Worm (Caenorhabditis elegans) whole organism, late embryonic: ENCODE measurements around the gene Y42G9A.2.

ENCODE experiments used
- C38D4.7 ChIP-seq: fragments of 200-800 bp; sonication (Bioruptor generic); optimal IDR thresholded peaks from 2 replicates; lab custom pipeline; 2018; ENCODE audit warnings: mild to moderate bottlenecking, missing genetic modification characterization, moderate library complexity, missing compliant biosample characterization
- K09A11.1 ChIP-seq: sonication (generic microtip); optimal IDR thresholded peaks from 2 replicates; lab custom pipeline; 2017; ENCODE audit warnings: antibody characterized with exemption, mild to moderate bottlenecking, missing genetic modification characterization, missing compliant biosample characterization; ENCODE audit not compliant: insufficient read depth
- ama-1 ChIP-seq: fragments of 150-350 bp; optimal IDR thresholded peaks from 2 replicates; lab custom pipeline; 2014
- ceh-14 ChIP-seq: sonication (generic microtip); optimal IDR thresholded peaks from 2 replicates; lab custom pipeline; 2016; ENCODE audit warnings: missing genotype, missing genetic modification characterization, missing compliant biosample characterization
- ceh-19 ChIP-seq: fragments of 200-800 bp; sonication (Bioruptor generic); optimal IDR thresholded peaks from 2 replicates; lab custom pipeline; 2018; ENCODE audit warnings: mild to moderate bottlenecking, missing genetic modification characterization, missing compliant biosample characterization
- ceh-24 ChIP-seq: sonication (generic microtip); optimal IDR thresholded peaks from 2 replicates; lab custom pipeline; 2016; ENCODE audit warnings: mild to moderate bottlenecking, missing genetic modification characterization, missing compliant biosample characterization
- ceh-45 ChIP-seq: fragments of 200-800 bp; sonication (Bioruptor generic); IDR thresholded peaks from 2 replicates; pipeline ENCODE4 v1.3.6; 2022; ENCODE audit warnings: missing genetic modification reagents, missing genetic modification characterization, missing compliant biosample characterization
- ceh-6 ChIP-seq: fragments of 200-800 bp; sonication (Bioruptor generic); optimal IDR thresholded peaks from 2 replicates; lab custom pipeline; 2018; ENCODE audit warnings: mild to moderate bottlenecking, missing genetic modification characterization, missing compliant biosample characterization
- che-1 ChIP-seq: sonication (generic microtip); optimal IDR thresholded peaks from 2 replicates; lab custom pipeline; 2016; ENCODE audit warnings: mild to moderate bottlenecking, missing genetic modification characterization, missing compliant biosample characterization
- dmd-4 ChIP-seq: sonication (generic microtip); optimal IDR thresholded peaks from 2 replicates; lab custom pipeline; 2016; ENCODE audit warnings: borderline replicate concordance, missing genetic modification characterization, missing compliant biosample characterization
- elt-4 ChIP-seq: sonication (generic microtip); optimal IDR thresholded peaks from 2 replicates; lab custom pipeline; 2016; ENCODE audit warnings: missing genetic modification characterization, missing compliant biosample characterization
- eyg-1 ChIP-seq: sonication (generic microtip); optimal IDR thresholded peaks from 2 replicates; lab custom pipeline; 2016; ENCODE audit warnings: missing genotype, missing genetic modification characterization, missing compliant biosample characterization
- fkh-10 ChIP-seq: fragments of 150-350 bp; optimal IDR thresholded peaks from 2 replicates; lab custom pipeline; 2014; ENCODE audit warnings: missing biosample characterization, missing genetic modification reagents, missing genetic modification characterization
- hlh-13 ChIP-seq: fragments of 200-800 bp; sonication (Bioruptor generic); optimal IDR thresholded peaks from 2 replicates; lab custom pipeline; 2018; ENCODE audit warnings: mild to moderate bottlenecking, missing genetic modification characterization, missing compliant biosample characterization
- hlh-15 ChIP-seq: sonication (generic microtip); optimal IDR thresholded peaks from 2 replicates; lab custom pipeline; 2016; ENCODE audit warnings: missing genetic modification characterization, missing compliant biosample characterization
- hlh-8 ChIP-seq: sonication (generic microtip); optimal IDR thresholded peaks from 2 replicates; lab custom pipeline; 2016; ENCODE audit warnings: missing genotype, missing genetic modification characterization, missing compliant biosample characterization
- lim-6 ChIP-seq: sonication (generic microtip); optimal IDR thresholded peaks from 2 replicates; lab custom pipeline; 2016; ENCODE audit warnings: missing genetic modification characterization, missing compliant biosample characterization
- lin-11 ChIP-seq: fragments of 200-800 bp; sonication (Bioruptor generic); optimal IDR thresholded peaks from 2 replicates; lab custom pipeline; 2018; ENCODE audit warnings: mild to moderate bottlenecking, missing genetic modification characterization, missing compliant biosample characterization
- mec-3 ChIP-seq: sonication (generic microtip); optimal IDR thresholded peaks from 2 replicates; lab custom pipeline; 2016; ENCODE audit warnings: borderline replicate concordance, missing genetic modification characterization, missing compliant biosample characterization
- nhr-11 ChIP-seq: fragments of 150-350 bp; optimal IDR thresholded peaks from 2 replicates; lab custom pipeline; 2014; ENCODE audit warnings: missing biosample characterization, missing genetic modification characterization
- nhr-232 ChIP-seq: sonication (generic microtip); optimal IDR thresholded peaks from 2 replicates; lab custom pipeline; 2016; ENCODE audit warnings: missing genetic modification characterization, missing compliant biosample characterization
- odd-2 ChIP-seq: sonication (generic microtip); optimal IDR thresholded peaks from 2 replicates; lab custom pipeline; 2017; ENCODE audit warnings: antibody characterized with exemption, mild to moderate bottlenecking, missing genetic modification characterization, missing compliant biosample characterization
- pag-3 ChIP-seq: sonication (generic microtip); optimal IDR thresholded peaks from 2 replicates; lab custom pipeline; 2016; ENCODE audit warnings: missing compliant biosample characterization, missing genetic modification characterization, borderline replicate concordance
- pat-9 ChIP-seq: fragments of 200-800 bp; sonication (Bioruptor generic); optimal IDR thresholded peaks from 2 replicates; lab custom pipeline; 2018; ENCODE audit warnings: mild to moderate bottlenecking, missing genetic modification characterization, moderate library complexity, missing compliant biosample characterization
- pha-2 ChIP-seq: sonication (generic microtip); optimal IDR thresholded peaks from 2 replicates; lab custom pipeline; 2017; ENCODE audit warnings: mild to moderate bottlenecking, missing genetic modification characterization, missing compliant biosample characterization
- pha-4 ChIP-seq: fragments of 150-350 bp; optimal IDR thresholded peaks from 2 replicates; lab custom pipeline; 2018; ENCODE audit warnings: missing biosample characterization, missing genetic modification reagents, missing genetic modification characterization
- pqm-1 ChIP-seq: sonication (generic microtip); optimal IDR thresholded peaks from 2 replicates; lab custom pipeline; 2016; ENCODE audit warnings: missing genetic modification characterization, missing compliant biosample characterization
- ref-2 ChIP-seq: sonication (generic microtip); optimal IDR thresholded peaks from 2 replicates; lab custom pipeline; 2016; ENCODE audit warnings: missing genetic modification characterization, missing compliant biosample characterization
- rnt-1 ChIP-seq: sonication (generic microtip); optimal IDR thresholded peaks from 2 replicates; lab custom pipeline; 2016; ENCODE audit warnings: missing genetic modification characterization, missing compliant biosample characterization
- sox-2 ChIP-seq: fragments of 200-800 bp; sonication (Bioruptor generic); IDR thresholded peaks from 2 replicates; pipeline ENCODE4 v1.3.6; 2022; ENCODE audit warnings: missing genetic modification reagents, missing genetic modification characterization, missing compliant biosample characterization
- sox-4 ChIP-seq: sonication (generic microtip); optimal IDR thresholded peaks from 2 replicates; lab custom pipeline; 2017; ENCODE audit warnings: mild to moderate bottlenecking, missing genetic modification characterization, inconsistent platforms, missing compliant biosample characterization
- tbx-7 ChIP-seq: sonication (generic microtip); optimal IDR thresholded peaks from 2 replicates; lab custom pipeline; 2016; ENCODE audit warnings: missing genotype, missing genetic modification characterization, missing compliant biosample characterization
- unc-42 ChIP-seq: sonication (generic microtip); optimal IDR thresholded peaks from 2 replicates; lab custom pipeline; 2016; ENCODE audit warnings: missing genotype, missing genetic modification characterization, missing compliant biosample characterization
- unc-55 ChIP-seq: sonication (generic microtip); optimal IDR thresholded peaks from 2 replicates; lab custom pipeline; 2017; ENCODE audit warnings: missing biosample characterization, missing genetic modification reagents, missing genetic modification characterization
- unc-86 ChIP-seq: sonication (generic microtip); optimal IDR thresholded peaks from 2 replicates; lab custom pipeline; 2016; ENCODE audit warnings: missing genetic modification characterization, missing compliant biosample characterization
- zip-5 ChIP-seq: sonication (generic microtip); optimal IDR thresholded peaks from 2 replicates; lab custom pipeline; 2016; ENCODE audit warnings: missing genetic modification characterization, missing compliant biosample characterization

Y42G9A.2 gene

ce11 chrIII:6147903-6148302 is at the start of gene Y42G9A.2:
Y42G9A.2 (plus strand) TSS chrIII:6148186.
- TF ChIP-seq unc-55 (GFP tag; lab: Kevin White, UChicago) (no peak), pqm-1 (tag; lab: Kevin White, UChicago) (no peak), odd-2 (tag; lab: Kevin White, UChicago) (no peak), ama-1 (no peak), C38D4.7 (GFP tag; lab: Kevin White, UChicago) (no peak), ref-2 (no peak), pha-2 (tag; lab: Kevin White, UChicago) (no peak), unc-86 (tag; lab: Kevin White, UChicago) (no peak), lin-11 (tag; lab: Kevin White, UChicago) (no peak), tbx-7 (tag; lab: Kevin White, UChicago) (no peak), hlh-15 (no peak), sox-2 (no peak), nhr-11 (tag; lab: Kevin White, UChicago) (no peak), dmd-4 (tag; lab: Kevin White, UChicago) (no peak)

ce11 chrIII:6102762-6103161 is 45.2 kb upstream of the Y42G9A.2 start, which contains the start of gene C05D10.4:
C05D10.4 (minus strand) TSS chrIII:6102862.
- no peak for TF ChIP-seq K09A11.1 (tag; lab: Kevin White, UChicago)
- no peak for TF ChIP-seq elt-4 (tag; lab: Kevin White, UChicago)
- TF ChIP-seq lin-11 (tag; lab: Kevin White, UChicago) = no peak
- no peak for TF ChIP-seq fkh-10 (GFP tag; lab: Kevin White, UChicago)

- TF ChIP-seq pat-9 (tag; lab: Kevin White, UChicago) (no peak), ceh-14 (tag; lab: Kevin White, UChicago) (no peak), ceh-19 (GFP tag; lab: Kevin White, UChicago) (no peak), rnt-1 (tag; lab: Kevin White, UChicago) (no peak), che-1 (tag; lab: Kevin White, UChicago) (no peak), mec-3 (no peak), sox-2 (no peak), fkh-10 (GFP tag; lab: Kevin White, UChicago) (no peak), lim-6 (no peak), pag-3 (tag; lab: Kevin White, UChicago) (no peak), pha-4 (tag; lab: Kevin White, UChicago) (no peak), hlh-8 (tag; lab: Kevin White, UChicago) (no peak), ceh-24 (tag; lab: Kevin White, UChicago) (no peak), sox-4 (no peak), ceh-6 (no peak), ceh-45 (no peak), elt-4 (tag; lab: Kevin White, UChicago) (no peak), eyg-1 (tag; lab: Kevin White, UChicago) (no peak), nhr-232 (no peak), hlh-13 (no peak)
These were observed 42.1 kb upstream of the Y42G9A.2 start for ce11 chrIII:6105897-6106296.

ce11 chrIII:6110187-6110586 is 37.8 kb upstream of the Y42G9A.2 start:
- TF ChIP-seq zip-5 (tag; lab: Kevin White, UChicago) = no peak
- TF ChIP-seq unc-42 (tag; lab: Kevin White, UChicago) = peak; percentile 54
